Worm (Caenorhabditis elegans): Measurements from ENCODE around the gene cyn-16.

DNA sequence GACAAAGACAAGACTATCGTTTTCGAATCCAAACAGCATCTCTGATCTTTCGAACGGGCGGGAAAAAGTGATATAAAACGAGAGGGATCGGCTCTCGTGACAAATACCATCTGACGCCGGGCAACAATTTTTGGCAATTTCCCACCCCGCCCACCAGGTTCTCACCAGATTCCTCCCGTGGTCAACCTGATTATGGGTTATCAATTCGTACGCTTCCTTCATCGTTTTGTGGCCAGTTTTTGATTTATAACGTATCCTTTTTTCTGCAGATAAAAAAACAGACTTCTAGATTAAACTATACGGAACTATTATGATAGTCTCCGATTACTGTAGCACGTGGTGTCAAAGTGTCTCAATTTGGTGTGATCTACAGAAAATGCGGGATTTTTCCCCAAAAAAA lies 16.4 kb upstream of the cyn-16 start:
- TF ChIP-seq ztf-23 (GFP tag; IDR thresholded peaks at IDR 0.05) (no peak), med-1 (GFP tag; optimal IDR thresholded peaks at IDR 0.05; ENCODE audit: insufficient read depth) (no peak)

All from whole organism, midembryonic.